Worm (Caenorhabditis elegans) whole organism, L3 larva: ENCODE data around the gene nspd-2.
A peak's percentile ranks its signal among the peaks of the same experiment; 100 is the strongest.

Experiments
- R02D3.7 ChIP-seq: fragments of 150-350 bp; optimal IDR thresholded peaks from 2 replicates; lab custom pipeline; 2014; ENCODE audit warnings: missing biosample characterization, missing genetic modification characterization
- ZK546.5 ChIP-seq: sonication (generic microtip); optimal IDR thresholded peaks from 2 replicates; lab custom pipeline; 2017; ENCODE audit warnings: missing biosample characterization, missing genetic modification characterization
- aly-2 ChIP-seq: fragments of 150-350 bp; optimal IDR thresholded peaks from 2 replicates; lab custom pipeline; 2014; ENCODE audit warnings: missing biosample characterization, missing genetic modification characterization
- ama-1 ChIP-seq: fragments of 150-350 bp; optimal IDR thresholded peaks from 2 replicates; lab custom pipeline; 2018
- ceh-16 ChIP-seq: sonication (generic microtip); optimal IDR thresholded peaks from 2 replicates; lab custom pipeline; 2017; ENCODE audit warnings: missing biosample characterization, missing genetic modification characterization
- ceh-28 ChIP-seq: fragments of 150-350 bp; optimal IDR thresholded peaks from 2 replicates; lab custom pipeline; 2014; ENCODE audit warnings: missing biosample characterization, missing genetic modification reagents, missing genetic modification characterization
- ceh-9 ChIP-seq: sonication (generic microtip); optimal IDR thresholded peaks from 2 replicates; lab custom pipeline; 2018; ENCODE audit warnings: missing biosample characterization, missing genetic modification characterization
- daf-12 ChIP-seq: fragments of 150-350 bp; optimal IDR thresholded peaks from 2 replicates; lab custom pipeline; 2014; ENCODE audit warnings: missing biosample characterization, missing genetic modification reagents, missing genetic modification characterization
- egl-27 ChIP-seq: sonication (generic microtip); optimal IDR thresholded peaks from 4 replicates; lab custom pipeline; 2017; ENCODE audit warnings: missing biosample characterization, missing genetic modification reagents, missing genetic modification characterization
- egl-5 ChIP-seq: fragments of 150-350 bp; optimal IDR thresholded peaks from 2 replicates; lab custom pipeline; 2017; ENCODE audit warnings: missing biosample characterization, missing genetic modification reagents, missing genetic modification characterization, inconsistent platforms
- elt-1 ChIP-seq: fragments of 150-350 bp; optimal IDR thresholded peaks from 2 replicates; lab custom pipeline; 2014; ENCODE audit warnings: missing biosample characterization, missing genetic modification characterization
- elt-2 ChIP-seq: sonication (generic microtip); optimal IDR thresholded peaks from 2 replicates; lab custom pipeline; 2016; ENCODE audit warnings: missing genetic modification reagents, mild to moderate bottlenecking, missing genetic modification characterization, missing compliant biosample characterization
- elt-3 ChIP-seq, 3 experiments: fragments of 150-350 bp in 1 of 3; sonication (generic microtip) in 2 of 3; optimal IDR thresholded peaks; 2 replicates in 2 of 3; 4 replicates in 1 of 3; lab custom pipeline; 2014 to 2017; ENCODE audit warnings: missing biosample characterization in 3 of 3, missing genetic modification characterization in 3 of 3
- eor-1 ChIP-seq, 2 experiments: fragments of 150-350 bp; optimal IDR thresholded peaks; 2 replicates each; lab custom pipeline; 2014 to 2018; ENCODE audit warnings: missing biosample characterization in 2 of 2, missing genetic modification characterization in 2 of 2
- fkh-10 ChIP-seq: sonication (generic microtip); optimal IDR thresholded peaks from 2 replicates; lab custom pipeline; 2017; ENCODE audit warnings: missing biosample characterization, missing genetic modification reagents, missing genetic modification characterization
- fkh-2 ChIP-seq: fragments of 150-350 bp; optimal IDR thresholded peaks from 2 replicates; lab custom pipeline; 2014; ENCODE audit warnings: missing biosample characterization, missing genetic modification reagents, missing genetic modification characterization
- fos-1 ChIP-seq: fragments of 150-350 bp; optimal IDR thresholded peaks from 2 replicates; lab custom pipeline; 2014; ENCODE audit warnings: missing biosample characterization, missing genetic modification characterization
- hmg-11 ChIP-seq: sonication (generic microtip); optimal IDR thresholded peaks from 2 replicates; lab custom pipeline; 2016; ENCODE audit warnings: missing genetic modification characterization, missing compliant biosample characterization
- jun-1 ChIP-seq: fragments of 150-350 bp; optimal IDR thresholded peaks from 2 replicates; lab custom pipeline; 2014; ENCODE audit warnings: missing biosample characterization, missing genetic modification reagents, missing genetic modification characterization
- lin-15B ChIP-seq: fragments of 150-350 bp; optimal IDR thresholded peaks from 2 replicates; lab custom pipeline; 2014; ENCODE audit warnings: missing biosample characterization, missing genetic modification characterization
- lin-39 ChIP-seq: fragments of 150-350 bp; optimal IDR thresholded peaks from 2 replicates; lab custom pipeline; 2018; ENCODE audit warnings: missing biosample characterization, missing genetic modification reagents, missing genetic modification characterization
- lsy-12 ChIP-seq: sonication (generic microtip); optimal IDR thresholded peaks from 2 replicates; lab custom pipeline; 2016; ENCODE audit warnings: mild to moderate bottlenecking, missing genetic modification characterization, missing compliant biosample characterization
- mdl-1 ChIP-seq: fragments of 150-350 bp; optimal IDR thresholded peaks from 2 replicates; lab custom pipeline; 2014; ENCODE audit warnings: missing biosample characterization, missing genetic modification characterization
- mml-1 ChIP-seq: fragments of 150-350 bp; sonication (generic microtip); optimal IDR thresholded peaks from 3 replicates; lab custom pipeline; 2014; ENCODE audit warnings: missing biosample characterization, missing genetic modification characterization
- nhr-11 ChIP-seq: fragments of 150-350 bp; optimal IDR thresholded peaks from 2 replicates; lab custom pipeline; 2014; ENCODE audit warnings: missing biosample characterization, missing genetic modification characterization
- nhr-12 ChIP-seq: fragments of 150-350 bp; optimal IDR thresholded peaks from 2 replicates; lab custom pipeline; 2014; ENCODE audit warnings: missing biosample characterization, missing genetic modification characterization
- nhr-23 ChIP-seq: fragments of 150-350 bp; optimal IDR thresholded peaks from 2 replicates; lab custom pipeline; 2014; ENCODE audit warnings: missing biosample characterization, missing genetic modification reagents, missing genetic modification characterization
- nhr-237 ChIP-seq: fragments of 150-350 bp; optimal IDR thresholded peaks from 2 replicates; lab custom pipeline; 2014; ENCODE audit warnings: missing biosample characterization, missing genetic modification characterization
- nhr-25 ChIP-seq: sonication (generic microtip); optimal IDR thresholded peaks from 2 replicates; lab custom pipeline; 2017; ENCODE audit warnings: missing biosample characterization, missing genetic modification characterization
- nhr-28 ChIP-seq: fragments of 150-350 bp; optimal IDR thresholded peaks from 2 replicates; lab custom pipeline; 2014; ENCODE audit warnings: missing biosample characterization, missing genetic modification characterization
- nhr-43 ChIP-seq: sonication (generic microtip); optimal IDR thresholded peaks from 2 replicates; lab custom pipeline; 2016; ENCODE audit warnings: mild to moderate bottlenecking, missing genetic modification characterization, missing compliant biosample characterization; ENCODE audit not compliant: poor library complexity, severe bottlenecking
- nhr-67 ChIP-seq: fragments of 150-350 bp; optimal IDR thresholded peaks from 2 replicates; lab custom pipeline; 2014; ENCODE audit warnings: missing biosample characterization, missing genetic modification characterization
- nhr-76 ChIP-seq: fragments of 150-350 bp; sonication (generic microtip); optimal IDR thresholded peaks from 5 replicates; lab custom pipeline; 2014; ENCODE audit warnings: missing biosample characterization, missing genetic modification characterization
- nhr-77 ChIP-seq: fragments of 150-350 bp; optimal IDR thresholded peaks from 2 replicates; lab custom pipeline; 2014; ENCODE audit warnings: missing biosample characterization, missing genetic modification characterization
- pqm-1 ChIP-seq: fragments of 150-350 bp; optimal IDR thresholded peaks from 2 replicates; lab custom pipeline; 2017; ENCODE audit warnings: missing biosample characterization, missing genetic modification characterization, inconsistent platforms
- sea-2 ChIP-seq: fragments of 150-350 bp; sonication (generic microtip); optimal IDR thresholded peaks from 4 replicates; lab custom pipeline; 2014; ENCODE audit warnings: missing biosample characterization, missing genetic modification reagents, missing genetic modification characterization
- skn-1 ChIP-seq: fragments of 150-350 bp; optimal IDR thresholded peaks from 2 replicates; lab custom pipeline; 2014; ENCODE audit warnings: missing biosample characterization, missing genetic modification characterization
- snpc-4 ChIP-seq: fragments of 150-350 bp; optimal IDR thresholded peaks from 2 replicates; lab custom pipeline; 2014; ENCODE audit warnings: missing biosample characterization, missing genetic modification characterization
- tbx-2 ChIP-seq: sonication (generic microtip); optimal IDR thresholded peaks from 2 replicates; lab custom pipeline; 2016; ENCODE audit warnings: mild to moderate bottlenecking, missing genetic modification characterization, missing compliant biosample characterization
- unc-39 ChIP-seq: sonication (generic microtip); optimal IDR thresholded peaks from 4 replicates; lab custom pipeline; 2017; ENCODE audit warnings: missing biosample characterization, missing genetic modification characterization
- unc-62 ChIP-seq: fragments of 150-350 bp; sonication (generic microtip); optimal IDR thresholded peaks from 4 replicates; lab custom pipeline; 2014; ENCODE audit warnings: missing biosample characterization, missing genetic modification reagents, missing genetic modification characterization
- zag-1 ChIP-seq: fragments of 150-350 bp; optimal IDR thresholded peaks from 2 replicates; lab custom pipeline; 2014; ENCODE audit warnings: missing biosample characterization, missing genetic modification characterization
- ztf-11 ChIP-seq: fragments of 150-350 bp; optimal IDR thresholded peaks from 2 replicates; lab custom pipeline; 2014; ENCODE audit warnings: missing biosample characterization, missing genetic modification characterization

nspd-2 gene

ce11 chrIV:9843760-9844159 is at the start of gene nspd-2:
TSS of gene nspd-2 (plus strand) at chrIV:9844060.
- TF ChIP-seq pqm-1 (tag; lab: Kevin White, UChicago): no peak
- TF ChIP-seq mdl-1 (tag; lab: Kevin White, UChicago): no peak
- TF ChIP-seq fos-1 (tag; lab: Kevin White, UChicago): no peak
- TF ChIP-seq lin-15B (tag; lab: Kevin White, UChicago): no peak
- TF ChIP-seq nhr-12 (tag; lab: Kevin White, UChicago): no peak
- no peak for TF ChIP-seq sea-2
- no peak for TF ChIP-seq R02D3.7
- TF ChIP-seq nhr-76: no peak
- no peak for TF ChIP-seq ceh-16 (tag; lab: Kevin White, UChicago)
- no peak for TF ChIP-seq elt-2 (tag; lab: Kevin White, UChicago)
- no peak for TF ChIP-seq fkh-2 (tag; lab: Kevin White, UChicago)

ce11 chrIV:9795250-9795649 is 48.6 kb upstream of the nspd-2 start:
- no peak for TF ChIP-seq eor-1 (tag; optimal IDR thresholded peaks at IDR 0.05; lab: Kevin White, UChicago)
- no peak for TF ChIP-seq skn-1 (tag; lab: Kevin White, UChicago)
- no peak for TF ChIP-seq tbx-2
- TF ChIP-seq daf-12: no peak
- no peak for TF ChIP-seq ama-1
- no peak for TF ChIP-seq elt-2 (tag; lab: Kevin White, UChicago)
- no peak for TF ChIP-seq ceh-9
- no peak for TF ChIP-seq egl-5
- TF ChIP-seq nhr-12 (tag; lab: Kevin White, UChicago): no peak
- no peak for TF ChIP-seq nhr-237
- TF ChIP-seq lin-15B (tag; lab: Kevin White, UChicago): no peak
- no peak for TF ChIP-seq lin-39 (tag; lab: Kevin White, UChicago)
- no peak for TF ChIP-seq lsy-12 (tag; lab: Kevin White, UChicago)
- no peak for TF ChIP-seq nhr-67 (tag; lab: Kevin White, UChicago)
- TF ChIP-seq nhr-28 (tag; lab: Kevin White, UChicago): no peak
- TF ChIP-seq snpc-4 (tag; lab: Kevin White, UChicago): no peak
- TF ChIP-seq nhr-43: no peak
- no peak for TF ChIP-seq jun-1 (tag; lab: Kevin White, UChicago)
- no peak for TF ChIP-seq elt-1 (tag; lab: Kevin White, UChicago)
- TF ChIP-seq fkh-2 (tag; lab: Kevin White, UChicago): no peak
- TF ChIP-seq, all 47 proteins: peak for 0

- TF ChIP-seq nhr-11 (tag; lab: Kevin White, UChicago): no peak
- TF ChIP-seq mml-1 (tag; lab: Kevin White, UChicago): no peak
- TF ChIP-seq elt-3 (tag; optimal IDR thresholded peaks at IDR 0.05; lab: Kevin White, UChicago): no peak
- TF ChIP-seq mdl-1 (tag; lab: Kevin White, UChicago): no peak
- TF ChIP-seq eor-1 (tag; optimal IDR thresholded peaks at IDR 0.05; lab: Kevin White, UChicago): no peak
- TF ChIP-seq daf-12: no peak
- TF ChIP-seq elt-2 (tag; lab: Kevin White, UChicago): no peak
- TF ChIP-seq nhr-76: no peak
- no peak for TF ChIP-seq zag-1 (tag; lab: Kevin White, UChicago)
- TF ChIP-seq ZK546.5: no peak
- TF ChIP-seq jun-1 (tag; lab: Kevin White, UChicago): no peak
- TF ChIP-seq nhr-28 (tag; lab: Kevin White, UChicago): no peak
- no peak for TF ChIP-seq egl-27
- TF ChIP-seq fos-1 (tag; lab: Kevin White, UChicago): no peak
- no peak for TF ChIP-seq unc-39 (tag; lab: Kevin White, UChicago)
Measured at ce11 chrIV:9796494-9796893, 47.4 kb upstream of the nspd-2 start, which contains the start of gene pis-1. TSS of gene pis-1 (minus strand) at chrIV:9796594.

ce11 chrIV:9797304-9798003 is 46.4 kb upstream of the nspd-2 start, which contains the start of gene T13F2.2:
TSS of gene T13F2.2 (minus strand) at chrIV:9797354.
- TF ChIP-seq tbx-2 (no peak), aly-2 (tag; lab: Kevin White, UChicago) (no peak), fos-1 (tag; lab: Kevin White, UChicago) (no peak), fkh-2 (tag; lab: Kevin White, UChicago) (no peak), nhr-12 (tag; lab: Kevin White, UChicago) (no peak), ceh-9 (no peak), eor-1 (tag; optimal IDR thresholded peaks at IDR 0.05; lab: Kevin White, UChicago) (no peak), nhr-237 (no peak), elt-1 (tag; lab: Kevin White, UChicago) (no peak), pqm-1 (tag; lab: Kevin White, UChicago) (peak; percentile 59), nhr-77 (no peak), lin-15B (tag; lab: Kevin White, UChicago) (peak; percentile 20), nhr-25 (no peak), sea-2 (no peak), fkh-10 (GFP tag; lab: Kevin White, UChicago) (no peak), nhr-43 (peak; percentile 2), unc-39 (tag; lab: Kevin White, UChicago) (no peak), unc-62 (GFP tag; lab: Kevin White, UChicago) (no peak), nhr-23 (no peak), ceh-28 (tag; lab: Kevin White, UChicago) (no peak), ztf-11 (tag; lab: Kevin White, UChicago) (no peak), elt-2 (tag; lab: Kevin White, UChicago) (peak; percentile 69), hmg-11 (no peak), egl-27 (no peak)
